Fruit fly (Drosophila melanogaster) whole organism, embryonic: ENCODE data around the gene Cyp4ac2.

Experiments used
- B-H1 ChIP-seq: fragments of 200-800 bp; sonication (Bioruptor generic); IDR thresholded peaks from 3 replicates; pipeline ENCODE4 v1.3.6; 2022; ENCODE audit warnings: missing biosample characterization, missing genetic modification characterization
- Blimp-1 ChIP-seq: fragments of 200-800 bp; sonication (Bioruptor generic); optimal IDR thresholded peaks from 3 replicates; lab custom pipeline; 2018; ENCODE audit warnings: missing biosample characterization, missing genetic modification characterization, mild to moderate bottlenecking, moderate library complexity, missing genetic modification reagents
- CG1024 ChIP-seq: fragments of 200-800 bp; sonication (Bioruptor generic); IDR thresholded peaks from 2 replicates; pipeline ENCODE4 v1.3.6; 2022; ENCODE audit warnings: missing biosample characterization, missing genetic modification characterization
- CG10267 ChIP-seq: fragments of 200-800 bp; sonication (Bioruptor generic); optimal IDR thresholded peaks from 2 replicates; lab custom pipeline; 2018; ENCODE audit warnings: missing biosample characterization, mild to moderate bottlenecking, missing genetic modification characterization, moderate library complexity
- CG10565 ChIP-seq: fragments of 200-800 bp; sonication (Bioruptor generic); optimal IDR thresholded peaks from 3 replicates; lab custom pipeline; 2016; ENCODE audit warnings: missing biosample characterization, mild to moderate bottlenecking, missing genetic modification characterization
- CG11398 ChIP-seq: fragments of 200-800 bp; sonication (Bioruptor generic); optimal IDR thresholded peaks from 2 replicates; lab custom pipeline; 2016; ENCODE audit warnings: missing biosample characterization, missing genetic modification characterization
- CG11560 ChIP-seq: fragments of 200-800 bp; sonication (Bioruptor generic); IDR thresholded peaks from 3 replicates; pipeline ENCODE4 v1.3.6; 2022; ENCODE audit warnings: missing biosample characterization, missing genetic modification characterization
- CG1233 ChIP-seq: fragments of 200-800 bp; sonication (Bioruptor generic); optimal IDR thresholded peaks from 4 replicates; lab custom pipeline; 2018; ENCODE audit warnings: missing biosample characterization, mild to moderate bottlenecking, missing genetic modification characterization
- CG12769 ChIP-seq: fragments of 200-800 bp; sonication (Bioruptor generic); optimal IDR thresholded peaks from 2 replicates; lab custom pipeline; 2019; ENCODE audit warnings: missing biosample characterization, mild to moderate bottlenecking, missing genetic modification characterization, moderate library complexity
- CG13424 ChIP-seq: fragments of 200-800 bp; sonication (Bioruptor generic); optimal IDR thresholded peaks from 2 replicates; lab custom pipeline; 2019; ENCODE audit warnings: missing biosample characterization, mild to moderate bottlenecking, missing genetic modification characterization, moderate library complexity
- CG13894 ChIP-seq: fragments of 200-800 bp; sonication (Bioruptor generic); optimal IDR thresholded peaks from 3 replicates; lab custom pipeline; 2018; ENCODE audit warnings: missing biosample characterization, mild to moderate bottlenecking, missing genetic modification characterization, moderate library complexity
- CG15011 ChIP-seq: fragments of 200-800 bp; sonication (Bioruptor generic); optimal IDR thresholded peaks from 3 replicates; lab custom pipeline; 2018; ENCODE audit warnings: missing biosample characterization, mild to moderate bottlenecking, missing genetic modification characterization
- CG17328 ChIP-seq: fragments of 200-800 bp; sonication (Bioruptor generic); IDR thresholded peaks from 2 replicates; pipeline ENCODE4 v1.3.6; 2022; ENCODE audit warnings: missing biosample characterization, missing genetic modification characterization
- CG17385 ChIP-seq: fragments of 200-800 bp; sonication (Bioruptor generic); optimal IDR thresholded peaks from 3 replicates; lab custom pipeline; 2018; ENCODE audit warnings: missing biosample characterization, mild to moderate bottlenecking, missing genetic modification characterization
- CG17568 ChIP-seq: fragments of 200-800 bp; sonication (Bioruptor generic); optimal IDR thresholded peaks from 2 replicates; lab custom pipeline; 2018; ENCODE audit warnings: missing biosample characterization, mild to moderate bottlenecking, missing genetic modification characterization, moderate library complexity
- CG18262 ChIP-seq: fragments of 200-800 bp; optimal IDR thresholded peaks from 3 replicates; lab custom pipeline; 2019; ENCODE audit warnings: missing biosample characterization, mild to moderate bottlenecking, missing genetic modification characterization, moderate library complexity
- CG30403 ChIP-seq: fragments of 200-800 bp; sonication (Bioruptor generic); optimal IDR thresholded peaks from 3 replicates; lab custom pipeline; 2016; ENCODE audit warnings: missing biosample characterization, missing genetic modification characterization
- CG31224 ChIP-seq: fragments of 200-800 bp; sonication (Bioruptor generic); IDR thresholded peaks from 2 replicates; pipeline ENCODE4 v1.3.6; 2022; ENCODE audit warnings: missing biosample characterization, missing genetic modification characterization
- CG31441 ChIP-seq: fragments of 200-800 bp; sonication (Bioruptor generic); IDR thresholded peaks from 2 replicates; pipeline ENCODE4 v1.3.6; 2022; ENCODE audit warnings: missing biosample characterization, missing genetic modification characterization
- CG4424 ChIP-seq: fragments of 200-800 bp; sonication (Bioruptor generic); optimal IDR thresholded peaks from 3 replicates; lab custom pipeline; 2016; ENCODE audit warnings: missing biosample characterization, missing genetic modification characterization
- CG4730 ChIP-seq: fragments of 200-800 bp; sonication (Bioruptor generic); IDR thresholded peaks from 2 replicates; pipeline ENCODE4 v1.3.6; 2022; ENCODE audit warnings: missing biosample characterization, missing genetic modification characterization
- CG6175 ChIP-seq: fragments of 200-800 bp; sonication (Bioruptor generic); IDR thresholded peaks from 3 replicates; pipeline ENCODE4 v1.3.6; 2022; ENCODE audit warnings: missing biosample characterization, missing genetic modification characterization
- CG6689 ChIP-seq: fragments of 200-800 bp; sonication (Bioruptor generic); IDR thresholded peaks from 2 replicates; pipeline ENCODE4 v1.3.6; 2022; ENCODE audit warnings: missing biosample characterization, missing genetic modification characterization
- Chrac-16 ChIP-seq: fragments of 200-800 bp; sonication (Bioruptor generic); optimal IDR thresholded peaks from 3 replicates; lab custom pipeline; 2016; ENCODE audit warnings: missing biosample characterization, missing genetic modification characterization
- Fer1 ChIP-seq: fragments of 200-800 bp; sonication (Bioruptor generic); optimal IDR thresholded peaks from 2 replicates; lab custom pipeline; 2017; ENCODE audit warnings: missing biosample characterization, mild to moderate bottlenecking, missing genetic modification characterization
- Fer3 ChIP-seq: fragments of 200-800 bp; sonication (Bioruptor generic); optimal IDR thresholded peaks from 2 replicates; lab custom pipeline; 2018; ENCODE audit warnings: missing biosample characterization, mild to moderate bottlenecking, missing genetic modification characterization, moderate library complexity
- Hmx ChIP-seq: fragments of 200-800 bp; sonication (Bioruptor generic); optimal IDR thresholded peaks from 2 replicates; lab custom pipeline; 2016; ENCODE audit warnings: missing biosample characterization, missing genetic modification characterization
- MBD-R2 ChIP-seq: fragments of 200-800 bp; sonication (Bioruptor generic); IDR thresholded peaks from 2 replicates; pipeline ENCODE4 v1.3.6; 2022; ENCODE audit warnings: missing biosample characterization, missing genetic modification characterization
- Taf1 ChIP-seq: fragments of 200-800 bp; sonication (Bioruptor generic); IDR thresholded peaks from 2 replicates; pipeline ENCODE4 v1.3.6; 2022; ENCODE audit warnings: missing biosample characterization, missing genetic modification characterization
- ato ChIP-seq: fragments of 200-800 bp; sonication (Bioruptor generic); IDR thresholded peaks from 2 replicates; pipeline ENCODE4 v1.3.6; 2022; ENCODE audit warnings: missing biosample characterization, missing genetic modification characterization; ENCODE audit not compliant: partially characterized antibody
- cg ChIP-seq: fragments of 200-800 bp; sonication (Bioruptor generic); optimal IDR thresholded peaks from 3 replicates; lab custom pipeline; 2019; ENCODE audit warnings: missing biosample characterization, mild to moderate bottlenecking, missing genetic modification characterization, moderate library complexity
- chinmo ChIP-seq: fragments of 200-800 bp; sonication (Bioruptor generic); IDR thresholded peaks from 4 replicates; pipeline ENCODE4 v1.3.6; 2022; ENCODE audit warnings: missing biosample characterization, missing genetic modification characterization; ENCODE audit not compliant: partially characterized antibody
- cwo ChIP-seq: fragments of 200-800 bp; sonication (Bioruptor generic); optimal IDR thresholded peaks from 3 replicates; lab custom pipeline; 2017; ENCODE audit warnings: missing biosample characterization, missing genetic modification characterization, mild to moderate bottlenecking, moderate library complexity, missing genetic modification reagents
- dati ChIP-seq: fragments of 200-800 bp; sonication (Bioruptor generic); IDR thresholded peaks from 2 replicates; pipeline ENCODE4 v1.3.6; 2022; ENCODE audit warnings: missing biosample characterization, missing genetic modification characterization
- fd96Cb ChIP-seq: fragments of 200-800 bp; sonication (Bioruptor generic); optimal IDR thresholded peaks from 2 replicates; lab custom pipeline; 2018; ENCODE audit warnings: missing biosample characterization, mild to moderate bottlenecking, missing genetic modification characterization, moderate library complexity
- fu2 ChIP-seq: fragments of 200-800 bp; sonication (Bioruptor generic); optimal IDR thresholded peaks from 2 replicates; lab custom pipeline; 2016; ENCODE audit warnings: missing biosample characterization, missing genetic modification characterization
- insv ChIP-seq, 2 experiments: fragments of 200-800 bp; sonication (Bioruptor generic); optimal IDR thresholded peaks; 3 replicates each; lab custom pipeline; 2016 to 2018; ENCODE audit warnings: missing biosample characterization in 2 of 2, missing genetic modification characterization in 2 of 2
- mirr ChIP-seq: fragments of 200-800 bp; sonication (Bioruptor generic); optimal IDR thresholded peaks from 3 replicates; lab custom pipeline; 2018; ENCODE audit warnings: missing biosample characterization, mild to moderate bottlenecking, missing genetic modification characterization
- pan ChIP-seq, 4 experiments: fragments of >200 bp in 3 of 4; fragments of 200-800 bp in 1 of 4; sonication (Bioruptor generic) in 1 of 4; optimal IDR thresholded peaks in 3 of 4; IDR thresholded peaks in 1 of 4; 2 replicates each; pipeline versions ENCODE4 v1.3.6 to Lab custom; 2017 to 2022; ENCODE audit warnings: missing biosample characterization in 2 of 4, missing genetic modification characterization in 2 of 4, mixed read lengths in 1 of 4
- salm ChIP-seq: fragments of 200-800 bp; sonication (Bioruptor generic); optimal IDR thresholded peaks from 2 replicates; lab custom pipeline; 2018; ENCODE audit warnings: missing biosample characterization, mild to moderate bottlenecking, missing genetic modification characterization
- sens-2 ChIP-seq: fragments of 200-800 bp; sonication (Bioruptor generic); IDR thresholded peaks from 2 replicates; pipeline ENCODE4 v1.3.6; 2022; ENCODE audit warnings: missing biosample characterization, missing genetic modification characterization
- so ChIP-seq: fragments of 200-800 bp; sonication (Bioruptor generic); IDR thresholded peaks from 3 replicates; pipeline ENCODE4 v1.3.6; 2022; ENCODE audit warnings: missing biosample characterization, missing genetic modification characterization
- sr ChIP-seq: fragments of 200-800 bp; sonication (Bioruptor generic); IDR thresholded peaks from 3 replicates; pipeline ENCODE4 v1.3.6; 2022; ENCODE audit warnings: missing biosample characterization, missing genetic modification characterization
- tap ChIP-seq: fragments of 200-800 bp; optimal IDR thresholded peaks from 3 replicates; lab custom pipeline; 2019; ENCODE audit warnings: missing biosample characterization, mild to moderate bottlenecking, missing genetic modification characterization, moderate library complexity
- tio ChIP-seq: fragments of 200-800 bp; sonication (Bioruptor generic); optimal IDR thresholded peaks from 2 replicates; lab custom pipeline; 2017; ENCODE audit warnings: missing biosample characterization, missing genetic modification characterization, inconsistent platforms
- tna ChIP-seq: fragments of 200-800 bp; sonication (Bioruptor generic); IDR thresholded peaks from 2 replicates; pipeline ENCODE4 v1.3.6; 2022; ENCODE audit warnings: missing biosample characterization, missing genetic modification characterization; ENCODE audit not compliant: partially characterized antibody
- ttk ChIP-seq: fragments of 200-800 bp; sonication (Bioruptor generic); IDR thresholded peaks from 2 replicates; pipeline ENCODE4 v2.1.2; 2022; ENCODE audit warnings: missing biosample characterization, missing genetic modification characterization
- vnd ChIP-seq: fragments of 200-800 bp; sonication (Bioruptor generic); IDR thresholded peaks from 3 replicates; pipeline ENCODE4 v1.3.6; 2022; ENCODE audit warnings: missing biosample characterization, missing genetic modification characterization; ENCODE audit not compliant: partially characterized antibody
- z ChIP-seq: fragments of 200-800 bp; sonication (Bioruptor generic); IDR thresholded peaks from 3 replicates; pipeline ENCODE4 v1.3.6; 2022; ENCODE audit warnings: missing biosample characterization, missing genetic modification characterization
- zen2 ChIP-seq: fragments of 200-800 bp; sonication (Bioruptor generic); IDR thresholded peaks from 3 replicates; pipeline ENCODE4 v1.3.6; 2022; ENCODE audit warnings: missing biosample characterization, missing genetic modification characterization; ENCODE audit not compliant: partially characterized antibody

Gene Cyp4ac2

DNA sequence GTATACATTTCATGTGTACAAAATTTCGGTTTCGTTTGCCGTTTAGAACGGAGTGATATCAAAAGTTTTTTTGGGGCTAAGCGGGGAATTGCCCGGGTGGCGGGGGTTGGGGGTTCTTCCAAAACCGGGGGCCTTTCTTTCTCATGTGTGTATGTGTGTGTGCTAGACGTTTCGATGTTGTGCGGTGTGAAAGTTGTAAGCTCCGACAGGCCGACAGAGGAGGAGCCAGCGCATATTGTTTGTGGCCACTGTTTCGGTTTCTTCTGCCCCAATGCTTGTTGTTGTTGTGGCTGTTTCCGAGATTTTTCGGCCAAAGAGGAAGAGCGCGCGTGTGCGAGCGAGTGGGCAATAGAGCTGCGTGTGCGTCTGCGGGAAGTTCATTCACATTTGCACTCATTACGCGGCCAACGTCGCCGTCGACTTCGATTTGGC is 34.1 kb downstream of the Cyp4ac2 start (continued):
- no peak for TF ChIP-seq dati (GFP tag; lab: Robert Waterston, UW)
- no peak for TF ChIP-seq CG10267 (tag; lab: Kevin White, UChicago)
- 0 out of 3 replicates have a peak, but pooled peaks have one; percentile 18 for TF ChIP-seq CG6175 (GFP tag; lab: Robert Waterston, UW)
- TF ChIP-seq fu2 (GFP tag; lab: Kevin White, UChicago), result no peak
- TF ChIP-seq B-H1 (GFP tag; lab: Robert Waterston, UW), result no peak
- TF ChIP-seq CG17385 (GFP tag; lab: Kevin White, UChicago), result peak; percentile 67
- peak; percentile 79; the same call in 1 of the 2 replicates for TF ChIP-seq sens-2
- no peak for TF ChIP-seq ttk (GFP tag; lab: Robert Waterston, UW)
- TF ChIP-seq CG12769 (tag; lab: Kevin White, UChicago), result peak; percentile 8
- TF ChIP-seq CG31441 (GFP tag; lab: Robert Waterston, UW), result no peak
- no peak for TF ChIP-seq tap (tag; lab: Kevin White, UChicago)
- TF ChIP-seq CG4730 (GFP tag; lab: Robert Waterston, UW), result no peak
- no peak for TF ChIP-seq CG17328 (GFP tag; lab: Robert Waterston, UW)
- no peak for TF ChIP-seq CG18262 (tag; lab: Kevin White, UChicago)
- peak; percentile 80 for TF ChIP-seq sr
- no peak for TF ChIP-seq CG17568 (GFP tag; lab: Kevin White, UChicago)
- no peak for TF ChIP-seq CG15011
- TF ChIP-seq Taf1, result no peak
- TF ChIP-seq mirr, result no peak
- no peak for TF ChIP-seq Hmx (GFP tag; lab: Kevin White, UChicago)
- no peak for TF ChIP-seq ato (GFP tag; lab: Robert Waterston, UW)
- TF ChIP-seq cwo (GFP tag; lab: Kevin White, UChicago), result no peak
- TF ChIP-seq z (GFP tag; lab: Robert Waterston, UW), result 0 out of 3 replicates have a peak, but pooled peaks have one; percentile 30
- no peak for TF ChIP-seq Fer3 (tag; lab: Kevin White, UChicago)
- TF ChIP-seq cg (GFP tag; lab: Kevin White, UChicago), result peak; percentile 48
- no peak for TF ChIP-seq CG31224
- TF ChIP-seq Chrac-16 (GFP tag; lab: Kevin White, UChicago), result no peak
- no peak for TF ChIP-seq CG13894
- TF ChIP-seq chinmo, result 0 out of 4 replicates have a peak, but pooled peaks have one; percentile 53
- no peak for TF ChIP-seq fd96Cb
- peak; percentile 37; the same call in 1 of the 2 replicates for TF ChIP-seq CG1024 (GFP tag; lab: Robert Waterston, UW)
- no peak for TF ChIP-seq zen2 (GFP tag; lab: Robert Waterston, UW)
- no peak for TF ChIP-seq CG10565 (GFP tag; lab: Kevin White, UChicago)
- no peak for TF ChIP-seq pan (optimal IDR thresholded peaks at IDR 0.05; lab: Kevin White, UChicago)
- TF ChIP-seq pan (GFP tag; optimal IDR thresholded peaks at IDR 0.05 in 1 of 2, IDR thresholded peaks at IDR 0.05 in 1 of 2), result peak in 1 of 2 experiments; percentile 19
- no peak for TF ChIP-seq MBD-R2 (GFP tag; lab: Robert Waterston, UW)
- no peak for TF ChIP-seq tna (GFP tag; lab: Robert Waterston, UW)
- TF ChIP-seq CG13424, result no peak
- TF ChIP-seq CG11560 (tag; lab: Robert Waterston, UW), result no peak
- no peak for TF ChIP-seq CG1233
- TF ChIP-seq CG11398 (GFP tag; lab: Kevin White, UChicago), result no peak
- TF ChIP-seq Fer1 (GFP tag; lab: Kevin White, UChicago), result no peak
- TF ChIP-seq salm, result no peak
- no peak for TF ChIP-seq CG30403
- no peak for TF ChIP-seq CG4424
- TF ChIP-seq vnd, result no peak
- 0 out of 2 replicates have a peak, but pooled peaks have one; percentile 36 for TF ChIP-seq CG6689 (GFP tag; lab: Robert Waterston, UW)
- TF ChIP-seq so (GFP tag; lab: Robert Waterston, UW), result 0 out of 3 replicates have a peak, but pooled peaks have one; percentile 15
- peak; percentile 99 for TF ChIP-seq Blimp-1 (GFP tag; lab: Kevin White, UChicago)
- TF ChIP-seq insv (GFP tag; optimal IDR thresholded peaks at IDR 0.05; lab: Kevin White, UChicago), result no peak
- TF ChIP-seq tio (GFP tag; lab: Kevin White, UChicago), result no peak
